Fruit fly (Drosophila melanogaster): Measurements from ENCODE around the gene Mcm2.

Mcm2 gene

dm6 chr3R:8256040-8256439, 8.7 kb upstream of the Mcm2 start (continued):
- TF ChIP-seq tin (GFP tag; optimal IDR thresholded peaks at IDR 0.05) (peak; percentile 1), Drgx (GFP tag; IDR thresholded peaks at IDR 0.05) (peak; percentile 67; the same call in 1 of the 2 replicates), CG12104 (GFP tag; optimal IDR thresholded peaks at IDR 0.05) (no peak), cg (GFP tag; optimal IDR thresholded peaks at IDR 0.05) (no peak), al (GFP tag; IDR thresholded peaks at IDR 0.05) (0 out of 2 replicates have a peak, but pooled peaks have one; percentile 4), phol (tag; optimal IDR thresholded peaks at IDR 0.05) (peak; percentile 33), HHEX (GFP tag; optimal IDR thresholded peaks at IDR 0.05) (peak; percentile 36), Oli (tag; optimal IDR thresholded peaks at IDR 0.05) (peak; percentile 7), ranshi (GFP tag; IDR thresholded peaks at IDR 0.05) (0 out of 2 replicates have a peak, but pooled peaks have one; percentile 17), CG7839 (tag; optimal IDR thresholded peaks at IDR 0.05) (peak; percentile 59), CG10209 (GFP tag; optimal IDR thresholded peaks at IDR 0.05) (peak; percentile 32), CG8924 (tag; optimal IDR thresholded peaks at IDR 0.05) (peak; percentile 24), Spps (tag; optimal IDR thresholded peaks at IDR 0.05) (no peak), CG16779 (GFP tag; IDR thresholded peaks at IDR 0.05) (no peak), CG30403 (GFP tag; optimal IDR thresholded peaks at IDR 0.05) (peak; percentile 44), BtbVII (GFP tag; optimal IDR thresholded peaks at IDR 0.05) (no peak), CG9817 (tag; optimal IDR thresholded peaks at IDR 0.05) (peak; percentile 26), CG13424 (tag; optimal IDR thresholded peaks at IDR 0.05) (peak; percentile 26), dan (GFP tag; IDR thresholded peaks at IDR 0.05) (no peak), dimm (GFP tag; IDR thresholded peaks at IDR 0.05) (no peak), CG32532 (GFP tag; IDR thresholded peaks at IDR 0.05) (peak; percentile 23; the same call in 1 of the 2 replicates), Rfx (GFP tag; IDR thresholded peaks at IDR 0.05) (peak; percentile 53), sens (GFP tag) (peak; percentile 39), Xbp1 (GFP tag; optimal IDR thresholded peaks at IDR 0.05) (peak; percentile 9), bcd (GFP tag; optimal IDR thresholded peaks at IDR 0.05) (peak; percentile 19), gt (GFP tag; IDR thresholded peaks at IDR 0.05) (no peak), ind (GFP tag; optimal IDR thresholded peaks at IDR 0.05) (peak; percentile 36), unc-4 (GFP tag; IDR thresholded peaks at IDR 0.05; ENCODE audit: partially characterized antibody) (no peak), CG3281 (GFP tag; optimal IDR thresholded peaks at IDR 0.05) (peak; percentile 45), run (tag; optimal IDR thresholded peaks at IDR 0.05) (no peak), Meics (GFP tag; optimal IDR thresholded peaks at IDR 0.05) (peak; percentile 51)

dm6 chr3R:8261634-8262033, 3.1 kb upstream of the Mcm2 start:
- peak in 1 of 2 experiments; percentile 74 for TF ChIP-seq Trl (optimal IDR thresholded peaks at IDR 0.05)
- no peak for TF ChIP-seq Trl (GFP tag; optimal IDR thresholded peaks at IDR 0.05)
- TF ChIP-seq BtbVII (GFP tag; optimal IDR thresholded peaks at IDR 0.05) = no peak

dm6 chr3R:8269740-8270139, 5.0 kb downstream of the Mcm2 start, which contains the start of gene CG9630:
TSS of gene CG9630 (minus strand) at chr3R:8269896.
- TF ChIP-seq CG11247 (GFP tag; IDR thresholded peaks at IDR 0.05) (no peak), sisA (GFP tag; IDR thresholded peaks at IDR 0.05) (no peak), Mad (GFP tag; optimal IDR thresholded peaks at IDR 0.05) (no peak), da (GFP tag; optimal IDR thresholded peaks at IDR 0.05) (peak; percentile 10), jigr1 (GFP tag; IDR thresholded peaks at IDR 0.05) (no peak), CG5180 (GFP tag; optimal IDR thresholded peaks at IDR 0.05) (no peak), rib (GFP tag; IDR thresholded peaks at IDR 0.05) (no peak), CG13624 (GFP tag; optimal IDR thresholded peaks at IDR 0.05) (no peak), CG6254 (GFP tag; optimal IDR thresholded peaks at IDR 0.05) (no peak), so (GFP tag; IDR thresholded peaks at IDR 0.05) (no peak), amos (GFP tag; IDR thresholded peaks at IDR 0.05; ENCODE audit: partially characterized antibody) (peak; percentile 69), CG1603 (tag; optimal IDR thresholded peaks at IDR 0.05) (peak; percentile 87), Hand (GFP tag; optimal IDR thresholded peaks at IDR 0.05) (no peak), CG11093 (GFP tag; IDR thresholded peaks at IDR 0.05) (no peak), zen (tag; optimal IDR thresholded peaks at IDR 0.05) (peak; percentile 18), CG17385 (GFP tag; optimal IDR thresholded peaks at IDR 0.05) (no peak), CG17361 (GFP tag; IDR thresholded peaks at IDR 0.05) (no peak), Ssrp (tag; optimal IDR thresholded peaks at IDR 0.05) (no peak), CG9215 (GFP tag; IDR thresholded peaks at IDR 0.05) (peak; percentile 100)

Measured in whole organism, embryonic.